Worm (Caenorhabditis elegans): ENCODE data around the gene wago-10.

DNA sequence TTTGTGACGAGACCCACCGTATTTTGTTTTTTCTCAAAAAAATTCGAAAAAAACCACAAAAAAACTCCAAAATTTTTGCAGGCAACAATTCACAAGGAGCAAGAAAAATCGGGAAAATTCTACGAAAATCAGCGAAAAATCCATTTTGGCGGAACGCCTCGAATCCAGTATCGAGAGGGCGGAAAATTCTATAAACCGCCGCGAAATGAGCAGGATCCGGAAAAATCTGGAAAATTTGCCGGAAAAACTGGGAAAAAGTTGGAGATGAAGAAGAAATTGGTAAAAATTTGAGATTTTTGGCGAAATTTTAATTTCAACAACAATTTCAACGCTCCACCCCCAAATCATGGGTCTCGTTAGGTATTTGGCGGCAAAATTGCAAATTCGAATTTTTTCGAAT is 16.8 kb downstream of the wago-10 start:
- TF ChIP-seq ama-1 (optimal IDR thresholded peaks at IDR 0.05), result no peak
- TF ChIP-seq ets-7 (tag; optimal IDR thresholded peaks at IDR 0.05), result no peak
- no peak for TF ChIP-seq tbx-11 (GFP tag; IDR thresholded peaks at IDR 0.05)
- TF ChIP-seq hmg-4 (GFP tag; optimal IDR thresholded peaks at IDR 0.05), result no peak
- no peak for TF ChIP-seq aly-1 (tag; optimal IDR thresholded peaks at IDR 0.05)
- no peak for TF ChIP-seq hnd-1 (tag; optimal IDR thresholded peaks at IDR 0.05)
- no peak for TF ChIP-seq hmbx-1 (tag; optimal IDR thresholded peaks at IDR 0.05)

All from whole organism, early embryonic.